Worm (Caenorhabditis elegans) whole organism, early embryonic: Measurements from ENCODE around the gene srx-9.

Source experiments
- ama-1 ChIP-seq: fragments of 150-350 bp; optimal IDR thresholded peaks from 2 replicates; lab custom pipeline; 2014
- flt-1 ChIP-seq: fragments of 200-800 bp; sonication (Bioruptor generic); IDR thresholded peaks from 2 replicates; pipeline ENCODE4 v1.3.6; 2022; ENCODE audit warnings: missing genetic modification characterization, missing compliant biosample characterization

DNA sequence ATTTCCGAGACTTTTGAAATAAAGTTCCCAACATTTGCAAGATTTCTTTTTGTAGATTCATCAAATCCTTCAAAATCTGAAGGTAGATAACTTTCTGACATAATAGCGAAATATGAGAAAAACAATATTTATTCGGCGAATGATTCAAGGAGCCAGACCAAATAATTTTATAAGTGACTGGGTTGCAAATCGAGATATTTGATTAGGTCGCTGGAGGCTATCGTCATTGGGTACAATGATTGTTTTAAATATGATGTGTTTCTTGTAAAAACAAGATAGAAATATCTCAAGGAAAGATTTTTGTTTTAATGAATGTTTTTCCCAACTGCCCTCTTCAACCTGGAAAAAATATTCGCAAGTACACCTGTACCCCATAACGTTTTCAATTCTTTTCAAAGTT is 33.6 kb upstream of the srx-9 start, which contains the start of gene srw-69:
- no peak for TF ChIP-seq ama-1
- TF ChIP-seq flt-1 (GFP tag; lab: Robert Waterston, UW), result no peak
